Worm (Caenorhabditis elegans) whole organism, L4 larva: ENCODE measurements around the gene pxf-1.

Source experiments
- D1046.2 ChIP-seq: fragments of 200-800 bp; sonication (Bioruptor generic); IDR thresholded peaks from 2 replicates; pipeline ENCODE4 v1.3.6; 2022; ENCODE audit warnings: missing genetic modification characterization, missing compliant biosample characterization
- Y105C5A.15 ChIP-seq: fragments of 200-800 bp; sonication (Bioruptor generic); IDR thresholded peaks from 2 replicates; pipeline ENCODE4 v1.3.6; 2022; ENCODE audit warnings: missing genetic modification characterization, missing compliant biosample characterization
- Y75B8A.6 ChIP-seq: fragments of 200-800 bp; sonication (Bioruptor generic); IDR thresholded peaks from 2 replicates; pipeline ENCODE4 v1.3.6; 2022; ENCODE audit warnings: missing genetic modification reagents, missing genetic modification characterization, missing compliant biosample characterization
- aha-1 ChIP-seq: fragments of 150-350 bp; peaks from one replicate; lab custom pipeline; 2014; ENCODE audit warnings: missing biosample characterization, missing genetic modification characterization
- ama-1 ChIP-seq: fragments of 150-350 bp; optimal IDR thresholded peaks from 2 replicates; lab custom pipeline; 2014; ENCODE audit warnings: inconsistent platforms, mixed read lengths
- ceh-20 ChIP-seq: fragments of 200-800 bp; sonication (Bioruptor generic); IDR thresholded peaks from 2 replicates; pipeline ENCODE4 v1.3.6; 2022; ENCODE audit warnings: missing genetic modification reagents, missing genetic modification characterization, missing compliant biosample characterization
- ceh-28 ChIP-seq: fragments of 150-350 bp; optimal IDR thresholded peaks from 2 replicates; lab custom pipeline; 2014; ENCODE audit warnings: missing biosample characterization, missing genetic modification reagents, missing genetic modification characterization
- ceh-32 ChIP-seq: sonication (generic microtip); optimal IDR thresholded peaks from 2 replicates; lab custom pipeline; 2016; ENCODE audit warnings: mild to moderate bottlenecking, missing genetic modification characterization, missing compliant biosample characterization; ENCODE audit not compliant: poor library complexity
- ceh-62 ChIP-seq: sonication (generic microtip); optimal IDR thresholded peaks from 2 replicates; lab custom pipeline; 2017; ENCODE audit warnings: missing biosample characterization, missing genetic modification characterization
- daf-19 ChIP-seq: fragments of 200-800 bp; sonication (Bioruptor generic); conservative IDR thresholded peaks from 2 replicates; pipeline ENCODE4 v1.3.6; 2022; ENCODE audit warnings: missing genetic modification characterization, missing compliant biosample characterization
- daf-8 ChIP-seq: fragments of 200-800 bp; sonication (Bioruptor generic); IDR thresholded peaks from 2 replicates; pipeline ENCODE4 v1.3.6; 2022; ENCODE audit warnings: missing genetic modification characterization, missing compliant biosample characterization
- egl-27 ChIP-seq: sonication (generic microtip); optimal IDR thresholded peaks from 3 replicates; lab custom pipeline; 2017; ENCODE audit warnings: missing biosample characterization, missing genetic modification reagents, missing genetic modification characterization
- fkh-10 ChIP-seq: fragments of 150-350 bp; optimal IDR thresholded peaks from 2 replicates; lab custom pipeline; 2014; ENCODE audit warnings: missing biosample characterization, missing genetic modification reagents, missing genetic modification characterization
- hif-1 ChIP-seq, 2 experiments: sonication (generic microtip); optimal IDR thresholded peaks; 2 replicates each; lab custom pipeline; 2016 to 2017; ENCODE audit warnings: missing compliant biosample characterization in 2 of 2, missing genetic modification characterization in 2 of 2, missing genetic modification reagents in 2 of 2, missing genotype in 2 of 2, mild to moderate bottlenecking in 1 of 2
- hlh-11 ChIP-seq: fragments of 200-800 bp; sonication (Bioruptor generic); optimal IDR thresholded peaks from 2 replicates; lab custom pipeline; 2018; ENCODE audit warnings: mild to moderate bottlenecking, missing genetic modification characterization, missing compliant biosample characterization
- hlh-30 ChIP-seq: sonication (generic microtip); optimal IDR thresholded peaks from 2 replicates; lab custom pipeline; 2017; ENCODE audit warnings: antibody characterized with exemption, mild to moderate bottlenecking, missing genetic modification characterization, missing compliant biosample characterization; ENCODE audit not compliant: insufficient read depth
- jun-1 ChIP-seq: fragments of 150-350 bp; optimal IDR thresholded peaks from 2 replicates; lab custom pipeline; 2014; ENCODE audit warnings: missing biosample characterization, missing genetic modification reagents, missing genetic modification characterization
- lim-7 ChIP-seq: fragments of 200-800 bp; sonication (Bioruptor generic); IDR thresholded peaks from 2 replicates; pipeline ENCODE4 v1.3.6; 2022; ENCODE audit warnings: missing genetic modification characterization, missing compliant biosample characterization
- lin-1 ChIP-seq: fragments of 200-800 bp; sonication (Bioruptor generic); IDR thresholded peaks from 2 replicates; pipeline ENCODE4 v1.3.6; 2022; ENCODE audit warnings: missing genetic modification reagents, missing genetic modification characterization, missing compliant biosample characterization
- lin-13 ChIP-seq: fragments of 150-350 bp; optimal IDR thresholded peaks from 2 replicates; lab custom pipeline; 2014; ENCODE audit warnings: missing biosample characterization, missing genetic modification reagents, missing genetic modification characterization
- lsy-2 ChIP-seq, 2 experiments: fragments of 150-350 bp in 1 of 2; sonication (generic microtip) in 1 of 2; optimal IDR thresholded peaks; 2 replicates each; lab custom pipeline; 2014 to 2017; ENCODE audit warnings: missing biosample characterization in 2 of 2, missing genetic modification characterization in 2 of 2
- mdl-1 ChIP-seq, 2 experiments: fragments of 150-350 bp in 1 of 2; sonication (generic microtip) in 1 of 2; optimal IDR thresholded peaks; 2 replicates each; lab custom pipeline; 2014 to 2017; ENCODE audit warnings: missing biosample characterization in 2 of 2, missing genetic modification characterization in 2 of 2
- nhr-10 ChIP-seq: fragments of 150-350 bp; optimal IDR thresholded peaks from 2 replicates; lab custom pipeline; 2014; ENCODE audit warnings: missing biosample characterization, missing genetic modification characterization
- nhr-237 ChIP-seq: sonication (generic microtip); optimal IDR thresholded peaks from 2 replicates; lab custom pipeline; 2017; ENCODE audit warnings: missing biosample characterization, missing genetic modification characterization
- nhr-28 ChIP-seq: fragments of 150-350 bp; optimal IDR thresholded peaks from 2 replicates; lab custom pipeline; 2014; ENCODE audit warnings: missing biosample characterization, missing genetic modification characterization
- nhr-48 ChIP-seq: sonication (generic microtip); optimal IDR thresholded peaks from 2 replicates; lab custom pipeline; 2016; ENCODE audit warnings: mild to moderate bottlenecking, missing genetic modification characterization, missing compliant biosample characterization
- pha-4 ChIP-seq, 2 experiments: fragments of 150-350 bp in 1 of 2; fragments of 200-800 bp in 1 of 2; sonication (Bioruptor generic) in 1 of 2; IDR thresholded peaks in 1 of 2; optimal IDR thresholded peaks in 1 of 2; 2 replicates each; pipeline versions ENCODE4 v1.3.6 to Lab custom; 2014 to 2022; ENCODE audit warnings: missing genetic modification characterization in 2 of 2, missing genetic modification reagents in 2 of 2, missing biosample characterization in 1 of 2, missing compliant biosample characterization in 1 of 2
- pqm-1 ChIP-seq: sonication (generic microtip); optimal IDR thresholded peaks from 2 replicates; lab custom pipeline; 2017; ENCODE audit warnings: missing biosample characterization, missing genetic modification characterization
- saeg-2 ChIP-seq: fragments of 200-800 bp; sonication (Bioruptor generic); IDR thresholded peaks from 2 replicates; pipeline ENCODE4 v1.3.6; 2022; ENCODE audit warnings: missing genetic modification reagents, missing genetic modification characterization, missing compliant biosample characterization
- sdz-12 ChIP-seq: fragments of 200-800 bp; sonication (Bioruptor generic); optimal IDR thresholded peaks from 2 replicates; lab custom pipeline; 2018; ENCODE audit warnings: mild to moderate bottlenecking, missing genetic modification characterization, missing compliant biosample characterization
- snpc-1.2 ChIP-seq: fragments of 200-800 bp; sonication (Bioruptor generic); IDR thresholded peaks from 2 replicates; pipeline ENCODE4 v1.3.6; 2022; ENCODE audit warnings: missing genetic modification reagents, missing genetic modification characterization, missing compliant biosample characterization
- snpc-4 ChIP-seq: fragments of 150-350 bp; optimal IDR thresholded peaks from 2 replicates; lab custom pipeline; 2014; ENCODE audit warnings: missing biosample characterization, missing genetic modification characterization
- spr-1 ChIP-seq: sonication (generic microtip); optimal IDR thresholded peaks from 2 replicates; lab custom pipeline; 2016; ENCODE audit warnings: mild to moderate bottlenecking, missing genetic modification characterization, missing compliant biosample characterization
- tag-97 ChIP-seq: fragments of 200-800 bp; sonication (Bioruptor generic); IDR thresholded peaks from 2 replicates; pipeline ENCODE4 v1.3.6; 2022; ENCODE audit warnings: missing genetic modification characterization, missing compliant biosample characterization
- unc-130 ChIP-seq: sonication (generic microtip); optimal IDR thresholded peaks from 2 replicates; lab custom pipeline; 2016; ENCODE audit warnings: missing genetic modification reagents, missing genetic modification characterization, missing compliant biosample characterization
- vab-7 ChIP-seq: fragments of 200-800 bp; sonication (Bioruptor generic); IDR thresholded peaks from 2 replicates; pipeline ENCODE4 v1.3.6; 2022; ENCODE audit warnings: missing genetic modification reagents, missing genetic modification characterization, missing compliant biosample characterization

Gene pxf-1

DNA sequence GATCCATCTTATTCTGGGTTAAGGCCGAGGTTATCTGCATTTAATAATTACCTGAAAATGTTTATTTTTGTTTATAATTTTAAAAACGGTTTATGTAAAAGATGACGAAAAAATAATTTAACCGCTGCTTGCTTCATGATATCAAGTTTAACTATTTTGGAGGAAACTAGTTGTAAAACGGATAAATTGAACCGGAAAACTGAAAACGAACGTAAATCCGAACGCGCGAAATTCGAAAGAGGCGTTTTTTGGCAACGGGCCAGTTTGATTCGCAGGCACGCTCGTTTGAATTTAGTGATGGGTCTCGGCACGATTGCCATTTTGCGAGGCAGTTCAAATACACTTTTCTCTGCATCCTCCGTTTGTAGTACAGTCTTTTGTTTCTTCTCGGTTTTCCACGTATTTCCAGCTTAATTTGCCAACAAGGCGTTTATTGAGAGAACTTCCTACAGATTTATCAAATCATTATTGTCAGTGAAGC is 45.2 kb downstream of the pxf-1 start, which contains the start of the genes gtbp-1 and K08F4.3 (continued):
- TF ChIP-seq D1046.2 (GFP tag; lab: Robert Waterston, UW) = no peak
- TF ChIP-seq jun-1 (tag; lab: Kevin White, UChicago) = no peak
- TF ChIP-seq hlh-30 (tag; lab: Kevin White, UChicago) = no peak
- TF ChIP-seq unc-130 (GFP tag; lab: Kevin White, UChicago) = peak; percentile 32
- TF ChIP-seq tag-97 (GFP tag; lab: Robert Waterston, UW) = no peak
- no peak for TF ChIP-seq fkh-10 (GFP tag; lab: Kevin White, UChicago)
- TF ChIP-seq egl-27 (tag; lab: Kevin White, UChicago) = no peak
- no peak; the same call in 1 of the 2 replicates for TF ChIP-seq vab-7 (GFP tag; lab: Robert Waterston, UW)
- no peak for TF ChIP-seq saeg-2 (GFP tag; lab: Robert Waterston, UW)
- no peak for TF ChIP-seq lim-7 (GFP tag; lab: Robert Waterston, UW)
- no peak for TF ChIP-seq pqm-1 (tag; lab: Kevin White, UChicago)
- no peak for TF ChIP-seq snpc-1.2
- TF ChIP-seq Y105C5A.15 (GFP tag; lab: Robert Waterston, UW) = no peak
- no peak for TF ChIP-seq daf-19 (GFP tag; lab: Robert Waterston, UW)
- TF ChIP-seq nhr-237 (tag; lab: Kevin White, UChicago) = no peak
- TF ChIP-seq nhr-48 (tag; lab: Kevin White, UChicago) = no peak
- TF ChIP-seq pha-4 (GFP tag; IDR thresholded peaks at IDR 0.05; lab: Robert Waterston, UW) = no peak
- TF ChIP-seq pha-4 (tag; optimal IDR thresholded peaks at IDR 0.05; lab: Kevin White, UChicago) = peak; percentile 59
- TF ChIP-seq lin-13 = peak; percentile 55
- 0 out of 2 replicates have a peak, but pooled peaks have one; percentile 22 for TF ChIP-seq ceh-20
- TF ChIP-seq ceh-62 (tag; lab: Kevin White, UChicago) = no peak
- no peak for TF ChIP-seq hif-1 (tag; optimal IDR thresholded peaks at IDR 0.05; lab: Kevin White, UChicago)
- TF ChIP-seq ceh-32 (tag; lab: Kevin White, UChicago) = no peak
- no peak for TF ChIP-seq snpc-4 (tag; lab: Kevin White, UChicago)
- TF ChIP-seq mdl-1 (tag; optimal IDR thresholded peaks at IDR 0.05; lab: Kevin White, UChicago) = peak in 1 of 2 experiments; percentile 8
- TF ChIP-seq sdz-12 (GFP tag; lab: Kevin White, UChicago) = no peak
- no peak for TF ChIP-seq nhr-10 (tag; lab: Kevin White, UChicago)
- TF ChIP-seq, all 104 proteins: peak for 15

DNA sequence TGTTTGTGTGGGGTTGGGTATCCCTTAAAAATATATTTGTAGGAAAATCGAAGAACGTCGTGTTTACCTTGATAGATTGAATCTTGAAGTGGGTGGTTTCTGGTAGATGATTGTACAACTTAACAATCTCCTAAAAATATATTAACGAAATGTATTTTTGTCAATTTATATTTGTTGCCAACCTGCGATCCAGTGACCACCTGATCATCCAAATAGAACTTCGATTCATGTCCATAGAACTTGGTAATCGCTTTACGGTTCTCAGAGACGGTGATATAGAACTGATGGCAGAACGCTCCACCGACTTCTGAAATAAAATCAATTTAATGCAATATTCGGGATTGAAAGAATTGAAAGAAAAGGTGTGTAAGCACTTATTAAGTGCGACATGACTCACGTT is 45.7 kb downstream of the pxf-1 start:
- TF ChIP-seq spr-1 (tag; lab: Kevin White, UChicago) (no peak), egl-27 (tag; lab: Kevin White, UChicago) (no peak), nhr-28 (tag; lab: Kevin White, UChicago) (no peak), lin-1 (GFP tag; lab: Robert Waterston, UW) (no peak), lsy-2 (tag; optimal IDR thresholded peaks at IDR 0.05; lab: Kevin White, UChicago) (no peak), daf-8 (GFP tag; lab: Robert Waterston, UW) (no peak), Y105C5A.15 (GFP tag; lab: Robert Waterston, UW) (no peak), aha-1 (tag; lab: Kevin White, UChicago) (peak; percentile 60), Y75B8A.6 (GFP tag; lab: Robert Waterston, UW) (no peak)

DNA sequence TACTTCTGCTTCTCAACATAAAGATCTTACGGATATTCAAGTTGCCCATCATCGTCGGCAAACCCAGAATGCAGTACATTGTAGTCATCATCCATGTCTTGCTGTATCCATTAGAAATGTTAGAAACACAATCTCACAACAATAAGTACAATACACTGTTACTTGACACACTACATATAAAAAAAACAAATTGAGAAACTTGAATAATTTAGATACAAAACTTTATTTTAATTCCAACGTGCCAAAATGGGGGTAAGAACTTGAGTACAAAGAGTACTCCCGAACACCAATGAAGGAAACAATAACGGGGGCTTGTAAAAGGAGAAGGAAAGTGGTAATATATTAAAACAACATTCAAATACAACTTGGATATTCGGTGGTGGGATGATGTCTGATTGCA is 47.6 kb downstream of the pxf-1 start, which contains the start of gene ctf-18:
ctf-18 (minus strand) TSS at position 101 of the 400 bp plus-strand sequence.
- TF ChIP-seq hlh-11 (tag; lab: Kevin White, UChicago) = no peak
- TF ChIP-seq lsy-2 (tag; optimal IDR thresholded peaks at IDR 0.05; lab: Kevin White, UChicago) = no peak
- peak; percentile 43 for TF ChIP-seq aha-1 (tag; lab: Kevin White, UChicago)
- TF ChIP-seq pqm-1 (tag; lab: Kevin White, UChicago) = no peak
- TF ChIP-seq nhr-28 (tag; lab: Kevin White, UChicago) = no peak
- TF ChIP-seq ama-1 (lab: Kevin White, UChicago) = peak; percentile 60
- TF ChIP-seq ceh-28 (tag; lab: Kevin White, UChicago) = no peak
